Worm (Caenorhabditis elegans) whole organism, late embryonic: ENCODE measurements around the gene C49F5.7.

Experiments
- ceh-45 ChIP-seq: fragments of 200-800 bp; sonication (Bioruptor generic); IDR thresholded peaks from 2 replicates; pipeline ENCODE4 v1.3.6; 2022; ENCODE audit warnings: missing genetic modification reagents, missing genetic modification characterization, missing compliant biosample characterization
- elt-2 ChIP-seq: sonication (generic microtip); optimal IDR thresholded peaks from 2 replicates; lab custom pipeline; 2016; ENCODE audit warnings: missing genetic modification reagents, missing genetic modification characterization, missing compliant biosample characterization
- nhr-11 ChIP-seq: fragments of 150-350 bp; optimal IDR thresholded peaks from 2 replicates; lab custom pipeline; 2014; ENCODE audit warnings: missing biosample characterization, missing genetic modification characterization
- pha-4 ChIP-seq: fragments of 150-350 bp; optimal IDR thresholded peaks from 2 replicates; lab custom pipeline; 2018; ENCODE audit warnings: missing biosample characterization, missing genetic modification reagents, missing genetic modification characterization

DNA sequence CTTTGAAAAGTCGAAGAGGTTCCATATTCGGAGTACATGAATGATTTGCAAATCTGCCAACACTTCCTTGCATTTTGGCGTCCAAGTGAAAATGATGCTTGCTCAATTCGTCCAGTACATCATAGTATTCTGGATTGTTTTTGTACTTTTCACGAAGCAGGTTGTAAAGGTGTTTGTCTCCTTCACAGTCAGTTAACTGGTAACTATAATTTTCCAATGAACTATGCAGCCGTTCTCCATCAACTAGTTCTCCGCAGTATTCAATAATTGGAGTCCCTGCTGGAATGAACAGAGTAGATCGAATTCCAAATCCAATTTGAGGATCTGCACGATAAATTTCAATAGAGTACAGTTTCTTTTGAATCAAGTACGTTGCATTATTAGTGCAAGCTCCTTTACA is 23.3 kb upstream of the C49F5.7 start:
- TF ChIP-seq elt-2: no peak
- TF ChIP-seq ceh-45 (GFP tag; lab: Robert Waterston, UW): no peak
- TF ChIP-seq nhr-11 (tag; lab: Kevin White, UChicago): no peak
- no peak for TF ChIP-seq pha-4 (tag; lab: Kevin White, UChicago)
